Fruit fly (Drosophila melanogaster) Kc167 (cell line): Measurements from ENCODE around the gene Polr1C.

Source experiments
- Myc ChIP-seq: fragments of >200 bp; optimal IDR thresholded peaks from 2 replicates; lab custom pipeline; 2017; ENCODE audit warnings: missing external identifiers
- Sin3A ChIP-seq: fragments of >200 bp; optimal IDR thresholded peaks from 2 replicates; lab custom pipeline; 2018; ENCODE audit warnings: missing external identifiers
- h ChIP-seq: fragments of >200 bp; optimal IDR thresholded peaks from 3 replicates; lab custom pipeline; 2018; ENCODE audit warnings: missing external identifiers
- insv ChIP-seq: fragments of >200 bp; optimal IDR thresholded peaks from 3 replicates; lab custom pipeline; 2018; ENCODE audit warnings: missing external identifiers
- psq ChIP-seq: fragments of >200 bp; optimal IDR thresholded peaks from 2 replicates; lab custom pipeline; 2017; ENCODE audit warnings: missing external identifiers
- ttk ChIP-seq: sonication (Bioruptor generic); optimal IDR thresholded peaks from 2 replicates; lab custom pipeline; 2017; ENCODE audit warnings: missing external identifiers

The Polr1C gene

DNA sequence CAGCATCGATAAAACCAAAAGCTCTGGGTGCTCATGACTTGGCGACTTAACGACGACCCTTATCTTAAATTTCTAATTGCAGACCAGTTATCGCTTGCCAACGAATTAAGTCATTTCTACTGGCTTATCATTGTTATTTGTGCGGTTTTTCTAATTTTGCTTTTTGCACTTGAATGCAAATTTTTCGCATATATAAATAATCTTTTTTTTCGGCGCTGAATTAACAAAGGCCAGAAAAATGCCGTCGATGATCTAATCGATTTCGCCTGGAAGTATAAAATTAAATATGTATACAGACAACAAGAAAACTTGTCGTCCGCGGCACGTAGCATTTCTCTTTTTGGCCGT lies 32.8 kb downstream of the Polr1C start:
- TF ChIP-seq ttk (lab: Kevin White, UChicago) (no peak), psq (lab: Kevin White, UChicago) (no peak), h (lab: Kevin White, UChicago) (no peak), insv (lab: Kevin White, UChicago) (no peak), Sin3A (no peak), Myc (no peak)

DNA sequence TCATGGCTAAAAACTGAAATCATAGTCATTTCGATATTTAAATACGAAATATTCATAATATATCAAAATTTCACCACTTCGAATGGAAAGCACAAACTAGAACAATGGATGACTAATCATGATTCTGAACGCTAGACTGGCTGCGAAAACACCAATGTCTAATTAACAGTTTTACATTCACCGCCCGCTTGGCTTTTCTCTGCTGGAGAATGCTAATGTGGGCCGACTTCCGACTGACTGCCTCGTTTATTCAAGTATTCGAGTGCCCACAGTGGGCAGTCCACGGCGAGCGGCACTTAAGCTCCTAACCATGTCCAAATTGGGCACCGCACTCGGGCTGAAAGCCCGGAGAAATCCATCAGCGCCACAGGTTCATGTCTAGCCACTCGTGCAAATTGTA lies 33.2 kb downstream of the Polr1C start:
- TF ChIP-seq Myc (no peak), ttk (lab: Kevin White, UChicago) (no peak), insv (lab: Kevin White, UChicago) (no peak), psq (lab: Kevin White, UChicago) (no peak), h (lab: Kevin White, UChicago) (no peak), Sin3A (no peak)

DNA sequence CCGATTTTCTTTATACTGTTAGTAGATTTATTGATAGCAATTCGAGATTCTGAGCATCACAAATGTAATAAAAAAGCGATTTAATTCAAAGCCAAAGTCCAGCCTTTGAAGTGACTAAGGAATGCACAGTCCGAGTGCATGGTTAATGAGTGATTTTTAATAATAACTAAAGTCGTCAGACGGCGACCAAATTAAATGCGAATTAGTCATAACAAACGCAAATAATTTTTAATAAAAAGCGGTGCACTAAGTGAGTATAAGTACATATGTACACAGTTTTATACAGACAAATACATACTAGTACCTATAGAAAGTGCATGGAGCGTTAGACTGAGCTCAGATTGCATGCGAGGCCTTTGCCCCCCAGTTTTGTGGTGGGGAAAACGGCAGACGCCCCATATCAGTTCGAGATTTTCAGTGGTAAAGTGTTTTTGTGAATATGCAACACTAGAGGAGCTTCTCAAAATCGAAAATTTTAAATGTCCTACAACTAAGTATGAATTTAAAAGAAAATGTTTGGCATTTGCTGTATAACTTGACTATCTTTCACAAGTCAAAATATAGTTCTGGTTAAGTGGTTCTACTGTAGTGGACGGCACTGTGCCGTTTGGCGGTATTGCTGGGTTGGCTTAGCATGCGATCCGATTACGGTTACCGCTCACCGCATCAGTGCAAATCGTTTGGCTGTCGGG lies 34.1 kb downstream of the Polr1C start:
- no peak for TF ChIP-seq Myc
- no peak for TF ChIP-seq Sin3A
- no peak for TF ChIP-seq insv (lab: Kevin White, UChicago)

dm6 chr2L:5003670-5004453 lies 35.1 kb downstream of the Polr1C start:
- no peak for TF ChIP-seq insv (lab: Kevin White, UChicago)

dm6 chr2L:5004677-5005463 lies 36.1 kb downstream of the Polr1C start:
- no peak for TF ChIP-seq ttk (lab: Kevin White, UChicago)
- no peak for TF ChIP-seq h (lab: Kevin White, UChicago)
- TF ChIP-seq insv (lab: Kevin White, UChicago): no peak
- no peak for TF ChIP-seq Myc
- no peak for TF ChIP-seq psq (lab: Kevin White, UChicago)
- TF ChIP-seq Sin3A: no peak

DNA sequence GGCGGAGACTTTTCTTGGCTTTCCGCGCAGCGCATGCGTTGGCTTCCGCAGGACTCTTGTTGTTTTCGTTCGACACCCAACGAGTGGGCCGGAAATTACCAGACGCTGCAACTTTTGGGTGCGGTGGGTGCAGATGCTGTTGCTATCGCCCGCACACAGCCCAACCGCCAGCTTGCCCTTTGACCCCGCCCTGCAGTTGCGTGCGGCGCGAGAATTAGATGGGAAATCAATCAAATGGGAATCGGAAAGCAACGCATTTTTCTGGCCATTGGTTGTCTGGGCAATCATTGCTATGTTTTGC lies 36.6 kb downstream of the Polr1C start:
- TF ChIP-seq Myc (no peak), insv (lab: Kevin White, UChicago) (no peak), ttk (lab: Kevin White, UChicago) (no peak), h (lab: Kevin White, UChicago) (no peak), psq (lab: Kevin White, UChicago) (no peak), Sin3A (no peak)

- no peak for TF ChIP-seq h (lab: Kevin White, UChicago)
- no peak for TF ChIP-seq Sin3A
- no peak for TF ChIP-seq Myc
- no peak for TF ChIP-seq insv (lab: Kevin White, UChicago)
- TF ChIP-seq ttk (lab: Kevin White, UChicago): no peak
- no peak for TF ChIP-seq psq (lab: Kevin White, UChicago)
These were observed 37.5 kb downstream of the Polr1C start for dm6 chr2L:5006323-5006722.

DNA sequence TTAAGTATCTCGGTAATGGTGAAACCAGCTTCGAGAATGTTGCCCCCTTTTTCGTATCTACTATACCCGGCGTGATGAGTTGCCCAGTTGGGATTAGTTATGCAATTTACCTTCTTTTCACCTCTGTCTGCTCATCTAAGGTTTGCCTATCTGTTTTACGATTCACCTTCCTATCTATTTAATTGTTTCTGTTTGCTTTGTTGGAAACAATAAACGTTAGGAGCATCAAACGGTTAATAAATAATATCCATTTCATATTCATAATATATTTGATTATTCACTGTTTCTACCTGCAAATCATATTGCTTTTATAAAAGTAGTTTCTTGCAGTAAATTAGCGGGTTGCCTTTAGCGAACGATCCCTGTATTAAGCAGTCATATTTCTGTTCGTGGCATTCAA lies 38.5 kb downstream of the Polr1C start:
- TF ChIP-seq Myc (no peak), psq (lab: Kevin White, UChicago) (no peak), h (lab: Kevin White, UChicago) (no peak), ttk (lab: Kevin White, UChicago) (no peak), Sin3A (no peak), insv (lab: Kevin White, UChicago) (no peak)

- TF ChIP-seq psq (lab: Kevin White, UChicago) (no peak), insv (lab: Kevin White, UChicago) (no peak), ttk (lab: Kevin White, UChicago) (no peak), h (lab: Kevin White, UChicago) (no peak), Myc (no peak), Sin3A (no peak)
These were observed 40.7 kb downstream of the Polr1C start, which contains the start of gene Rtnl1 for dm6 chr2L:5009306-5010030. TSS of gene Rtnl1 (minus strand) at chr2L:5009720.

DNA sequence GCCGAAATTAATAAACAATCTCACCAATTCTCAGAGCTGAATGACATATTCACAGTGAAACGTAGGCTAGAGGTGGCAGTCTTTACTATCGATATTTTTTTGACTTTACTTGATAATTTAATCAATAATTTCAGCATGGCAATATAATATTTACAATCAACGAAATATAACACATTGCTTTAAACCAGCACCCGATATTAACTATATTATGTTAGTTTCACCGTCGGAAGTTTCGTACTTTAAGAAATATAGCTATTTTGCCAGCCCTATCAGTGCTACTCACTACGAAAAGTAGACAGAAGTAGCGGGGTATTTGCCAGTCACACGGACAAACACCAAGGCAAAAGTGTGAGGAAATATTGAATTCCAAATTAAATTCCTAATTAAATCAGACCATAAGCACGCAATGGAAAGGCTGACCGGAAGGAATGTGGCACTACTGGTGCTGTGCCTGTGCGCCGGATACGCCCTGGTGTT lies 42.0 kb downstream of the Polr1C start, which contains the start of the genes CG31917, Tfb5 and SelT:
Gene CG31917 (minus strand): TSS at position 51 of the 477 bp plus-strand sequence.
Gene Tfb5 (minus strand): TSS at position 51 of the 477 bp plus-strand sequence.
Gene SelT (plus strand): TSS at position 139 of the 477 bp plus-strand sequence.
- TF ChIP-seq Sin3A (no peak), psq (lab: Kevin White, UChicago) (no peak), insv (lab: Kevin White, UChicago) (no peak)
